Worm (Caenorhabditis elegans): ENCODE results near the gene pup-2.

DNA sequence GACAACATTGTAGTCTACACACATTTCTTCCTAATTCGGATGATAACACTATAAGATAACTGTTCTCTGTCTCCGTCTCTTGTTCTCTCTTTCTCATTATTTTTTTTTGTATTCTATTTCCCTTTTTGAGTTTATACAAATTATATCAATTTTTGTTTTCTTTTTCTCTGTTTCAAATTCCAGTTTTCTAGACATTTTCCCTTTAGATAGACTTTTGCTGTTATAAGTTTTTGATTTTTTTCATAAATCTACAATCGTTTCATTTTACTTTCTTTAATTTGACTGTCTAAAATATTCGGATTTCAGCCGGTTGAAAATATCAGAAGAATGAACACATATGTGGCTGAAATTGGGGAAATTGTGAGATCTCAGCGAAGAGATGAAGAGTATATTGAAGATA, 50.4 kb downstream of the pup-2 start, which contains the start of gene prx-10:
- no peak for TF ChIP-seq fkh-10 (GFP tag; optimal IDR thresholded peaks at IDR 0.05)
- no peak for TF ChIP-seq pha-4 (tag; optimal IDR thresholded peaks at IDR 0.05)
- TF ChIP-seq mdl-1 (tag; optimal IDR thresholded peaks at IDR 0.05): no peak
- no peak for TF ChIP-seq tbx-2 (tag; optimal IDR thresholded peaks at IDR 0.05)
- no peak for TF ChIP-seq nhr-28 (tag; optimal IDR thresholded peaks at IDR 0.05)
